Fruit fly (Drosophila melanogaster) whole organism, embryonic: ENCODE measurements around the gene CG13373.

Experiments
- CG11456 ChIP-seq: fragments of 200-800 bp; sonication (Bioruptor generic); IDR thresholded peaks from 3 replicates; pipeline ENCODE4 v1.3.6; 2022; ENCODE audit warnings: missing biosample characterization, missing genetic modification characterization
- CG17359 ChIP-seq: fragments of 200-800 bp; sonication (Bioruptor generic); optimal IDR thresholded peaks from 3 replicates; lab custom pipeline; 2018; ENCODE audit warnings: missing biosample characterization, mild to moderate bottlenecking, missing genetic modification characterization, moderate library complexity
- Hr78 ChIP-seq, 2 experiments: fragments of 200-800 bp in 1 of 2; fragments of >200 bp in 1 of 2; sonication (Bioruptor generic) in 1 of 2; optimal IDR thresholded peaks; 2 replicates each; lab custom pipeline; 2017 to 2019; ENCODE audit warnings: missing biosample characterization in 2 of 2, missing genetic modification characterization in 2 of 2, mild to moderate bottlenecking in 1 of 2, moderate library complexity in 1 of 2
- ab ChIP-seq: fragments of 200-800 bp; sonication (Bioruptor generic); optimal IDR thresholded peaks from 2 replicates; lab custom pipeline; 2016; ENCODE audit warnings: missing biosample characterization, missing genetic modification characterization
- jing ChIP-seq: fragments of 200-800 bp; sonication (Bioruptor generic); optimal IDR thresholded peaks from 2 replicates; lab custom pipeline; 2018; ENCODE audit warnings: missing biosample characterization, mild to moderate bottlenecking, missing genetic modification characterization

- TF ChIP-seq jing (GFP tag; lab: Kevin White, UChicago) (no peak), CG11456 (GFP tag; lab: Robert Waterston, UW) (no peak), Hr78 (GFP tag; optimal IDR thresholded peaks at IDR 0.05; lab: Kevin White, UChicago) (no peak), ab (GFP tag; lab: Kevin White, UChicago) (no peak), CG17359 (tag; lab: Kevin White, UChicago) (no peak)
Observed at dm6 chrX:478766-479165, 2.0 kb downstream of the CG13373 start, which contains the start of gene CG32817.
